Fruit fly (Drosophila melanogaster) whole organism, prepupa: ENCODE results near the gene CG5455.

ENCODE experiments used
- CG6163 ChIP-seq: fragments of 200-800 bp; sonication (Bioruptor generic); IDR thresholded peaks from 3 replicates; pipeline ENCODE4 v1.3.6; 2022; ENCODE audit warnings: missing biosample characterization, missing genetic modification characterization
- cyc ChIP-seq: fragments of 200-800 bp; sonication (Bioruptor generic); optimal IDR thresholded peaks from 3 replicates; lab custom pipeline; 2016; ENCODE audit warnings: missing biosample characterization, missing genetic modification characterization
- svp ChIP-seq: fragments of 200-800 bp; sonication (Bioruptor generic); peaks from one replicate; lab custom pipeline; 2016; ENCODE audit warnings: missing biosample characterization, missing genetic modification characterization

DNA sequence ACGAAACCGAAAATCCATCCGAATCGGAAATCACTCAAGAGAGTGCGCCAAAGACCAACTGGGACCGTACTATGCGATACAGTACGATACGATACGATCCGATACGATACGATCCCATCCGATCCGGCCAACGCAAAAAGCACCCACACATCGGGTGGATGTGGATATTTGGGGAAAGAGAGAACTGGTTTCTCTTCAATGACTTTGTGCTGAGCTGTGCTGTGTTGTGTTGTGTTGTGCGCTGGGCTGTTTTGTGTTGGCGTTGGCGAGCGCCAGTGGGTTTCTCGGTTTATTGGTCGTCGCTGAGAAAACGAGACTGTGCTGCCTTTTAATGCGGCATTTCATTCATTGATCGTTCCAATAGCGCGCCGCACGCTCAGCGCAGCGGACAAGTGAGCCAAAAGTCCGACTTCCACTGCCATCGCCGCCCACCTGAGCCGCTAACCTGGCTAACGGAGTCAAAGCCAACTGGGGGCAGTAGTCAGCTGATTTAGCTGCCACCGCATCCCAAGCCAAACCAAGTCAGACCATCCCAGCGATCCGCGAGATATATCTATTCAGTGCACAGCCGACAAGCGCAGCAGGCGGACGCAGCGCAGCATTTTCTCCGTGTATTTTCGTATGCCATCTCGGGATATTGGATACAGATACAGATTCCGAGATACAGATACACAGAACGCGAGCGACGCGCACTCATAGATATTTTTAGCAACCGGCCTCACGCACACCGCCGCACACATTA, 20.7 kb upstream of the CG5455 start, which contains the start of gene tx:
- TF ChIP-seq CG6163 (no peak), svp (GFP tag; lab: Kevin White, UChicago) (no peak), cyc (GFP tag; lab: Kevin White, UChicago) (no peak)
